Worm (Caenorhabditis elegans) whole organism, young adult: Measurements from ENCODE around the gene ZK596.3.

ENCODE experiments used
- B0261.1 ChIP-seq: sonication (generic microtip); optimal IDR thresholded peaks from 2 replicates; lab custom pipeline; 2016; ENCODE audit warnings: mild to moderate bottlenecking, missing genetic modification characterization, moderate library complexity, missing compliant biosample characterization
- C06A6.2 ChIP-seq: fragments of 200-800 bp; sonication (Bioruptor generic); conservative IDR thresholded peaks from 2 replicates; pipeline ENCODE4 v1.3.6; 2022; ENCODE audit warnings: missing genetic modification characterization, missing compliant biosample characterization
- F52B5.7 ChIP-seq: sonication (generic microtip); optimal IDR thresholded peaks from 2 replicates; lab custom pipeline; 2016; ENCODE audit warnings: mild to moderate bottlenecking, missing genetic modification characterization, missing compliant biosample characterization
- F55B11.4 ChIP-seq: sonication (generic microtip); optimal IDR thresholded peaks from 2 replicates; lab custom pipeline; 2016; ENCODE audit warnings: missing compliant biosample characterization, missing genetic modification characterization, borderline replicate concordance; ENCODE audit not compliant: insufficient read depth
- F57A8.1 ChIP-seq: fragments of 200-800 bp; sonication (Bioruptor generic); optimal IDR thresholded peaks from 2 replicates; lab custom pipeline; 2018; ENCODE audit warnings: mild to moderate bottlenecking, missing genetic modification characterization, moderate library complexity, missing compliant biosample characterization
- F57C9.4 ChIP-seq: sonication (generic microtip); optimal IDR thresholded peaks from 2 replicates; lab custom pipeline; 2017; ENCODE audit warnings: mild to moderate bottlenecking, missing genetic modification characterization, missing compliant biosample characterization
- Y53F4B.3 ChIP-seq: fragments of 200-800 bp; sonication (Bioruptor generic); IDR thresholded peaks from 2 replicates; pipeline ENCODE4 v1.3.6; 2022; ENCODE audit warnings: missing genetic modification reagents, missing genetic modification characterization, missing compliant biosample characterization
- Y53G8AR.9 ChIP-seq: fragments of 200-800 bp; sonication (Bioruptor generic); conservative IDR thresholded peaks from 2 replicates; pipeline ENCODE4 v1.3.6; 2022; ENCODE audit warnings: missing genetic modification reagents, missing genetic modification characterization, missing compliant biosample characterization
- Y56A3A.18 ChIP-seq: fragments of 200-800 bp; sonication (Bioruptor generic); IDR thresholded peaks from 2 replicates; pipeline ENCODE4 v1.3.6; 2022; ENCODE audit warnings: missing genetic modification reagents, missing genetic modification characterization, missing compliant biosample characterization
- Y67H2A.10 ChIP-seq: fragments of 200-800 bp; sonication (Bioruptor generic); conservative IDR thresholded peaks from 2 replicates; pipeline ENCODE4 v1.3.6; 2022; ENCODE audit warnings: missing genetic modification reagents, missing genetic modification characterization, missing compliant biosample characterization
- Y79H2A.3 ChIP-seq: fragments of 200-800 bp; sonication (Bioruptor generic); conservative IDR thresholded peaks from 2 replicates; pipeline ENCODE4 v1.3.6; 2022; ENCODE audit warnings: missing genetic modification reagents, missing genetic modification characterization, missing compliant biosample characterization
- akir-1 ChIP-seq: fragments of 200-800 bp; sonication (Bioruptor generic); optimal IDR thresholded peaks from 2 replicates; lab custom pipeline; 2018; ENCODE audit warnings: mild to moderate bottlenecking, missing genetic modification characterization, moderate library complexity, missing compliant biosample characterization
- aptf-3 ChIP-seq: fragments of 200-800 bp; sonication (Bioruptor generic); IDR thresholded peaks from 2 replicates; pipeline ENCODE4 v1.3.6; 2022; ENCODE audit warnings: missing genetic modification characterization, missing compliant biosample characterization
- atf-7 ChIP-seq: sonication (generic microtip); optimal IDR thresholded peaks from 2 replicates; lab custom pipeline; 2017; ENCODE audit warnings: mild to moderate bottlenecking, missing genetic modification characterization, missing compliant biosample characterization
- athp-1 ChIP-seq: sonication (generic microtip); optimal IDR thresholded peaks from 2 replicates; lab custom pipeline; 2017; ENCODE audit warnings: mild to moderate bottlenecking, missing genetic modification characterization, missing compliant biosample characterization
- attf-3 ChIP-seq: fragments of 200-800 bp; sonication (Bioruptor generic); conservative IDR thresholded peaks from 2 replicates; pipeline ENCODE4 v1.3.6; 2022; ENCODE audit warnings: missing genetic modification reagents, missing genetic modification characterization, missing compliant biosample characterization
- bed-1 ChIP-seq: fragments of 200-800 bp; sonication (Bioruptor generic); IDR thresholded peaks from 2 replicates; pipeline ENCODE4 v1.3.6; 2022; ENCODE audit warnings: missing genetic modification reagents, missing genetic modification characterization, missing compliant biosample characterization
- ceh-27 ChIP-seq: fragments of 200-800 bp; sonication (Bioruptor generic); optimal IDR thresholded peaks from 2 replicates; lab custom pipeline; 2018; ENCODE audit warnings: mild to moderate bottlenecking, missing genetic modification characterization, moderate library complexity, missing compliant biosample characterization
- ceh-79 ChIP-seq: sonication (generic microtip); optimal IDR thresholded peaks from 2 replicates; lab custom pipeline; 2017; ENCODE audit warnings: mild to moderate bottlenecking, missing genetic modification characterization, missing compliant biosample characterization
- die-1 ChIP-seq: sonication (generic microtip); optimal IDR thresholded peaks from 2 replicates; lab custom pipeline; 2016; ENCODE audit warnings: missing genotype, mild to moderate bottlenecking, missing genetic modification characterization, missing compliant biosample characterization
- dox-1 ChIP-seq: fragments of 200-800 bp; sonication (Bioruptor generic); IDR thresholded peaks from 2 replicates; pipeline ENCODE4 v1.3.6; 2022; ENCODE audit warnings: missing genetic modification reagents, missing genetic modification characterization, missing compliant biosample characterization
- dpl-1 ChIP-seq: fragments of 150-350 bp; optimal IDR thresholded peaks from 2 replicates; lab custom pipeline; 2014; ENCODE audit warnings: missing biosample characterization, missing genetic modification reagents, missing genetic modification characterization
- efl-1 ChIP-seq: fragments of 150-350 bp; optimal IDR thresholded peaks from 2 replicates; lab custom pipeline; 2014; ENCODE audit warnings: missing biosample characterization, missing genetic modification reagents, missing genetic modification characterization
- egl-18 ChIP-seq: fragments of 200-800 bp; sonication (Bioruptor generic); IDR thresholded peaks from 2 replicates; pipeline ENCODE4 v1.3.6; 2022; ENCODE audit warnings: missing genetic modification reagents, missing genetic modification characterization, missing compliant biosample characterization
- egl-44 ChIP-seq: fragments of 200-800 bp; sonication (Bioruptor generic); IDR thresholded peaks from 2 replicates; pipeline ENCODE4 v1.3.6; 2022; ENCODE audit warnings: missing genetic modification reagents, missing genetic modification characterization, missing compliant biosample characterization
- egrh-3 ChIP-seq: fragments of 200-800 bp; sonication (Bioruptor generic); IDR thresholded peaks from 2 replicates; pipeline ENCODE4 v1.3.6; 2022; ENCODE audit warnings: missing genetic modification reagents, missing genetic modification characterization, missing compliant biosample characterization
- ekl-4 ChIP-seq: fragments of 200-800 bp; sonication (Bioruptor generic); IDR thresholded peaks from 2 replicates; pipeline ENCODE4 v1.3.6; 2022; ENCODE audit warnings: missing genetic modification reagents, missing genetic modification characterization, missing compliant biosample characterization
- ets-4 ChIP-seq: fragments of 200-800 bp; sonication (Bioruptor generic); optimal IDR thresholded peaks from 2 replicates; lab custom pipeline; 2018; ENCODE audit warnings: mild to moderate bottlenecking, missing genetic modification characterization, missing compliant biosample characterization
- fkh-3 ChIP-seq: sonication (generic microtip); optimal IDR thresholded peaks from 2 replicates; lab custom pipeline; 2016; ENCODE audit warnings: mild to moderate bottlenecking, missing genetic modification characterization, missing compliant biosample characterization
- him-1 ChIP-seq: sonication (generic microtip); optimal IDR thresholded peaks from 2 replicates; lab custom pipeline; 2016; ENCODE audit warnings: missing genotype, missing genetic modification reagents, missing genetic modification characterization, missing compliant biosample characterization
- hmg-20 ChIP-seq: fragments of 200-800 bp; sonication (Bioruptor generic); IDR thresholded peaks from 2 replicates; pipeline ENCODE4 v1.3.6; 2022; ENCODE audit warnings: missing genetic modification reagents, missing genetic modification characterization, missing compliant biosample characterization
- hrde-1 ChIP-seq: sonication (generic microtip); optimal IDR thresholded peaks from 2 replicates; lab custom pipeline; 2016; ENCODE audit warnings: missing genetic modification characterization, mild to moderate bottlenecking, missing compliant biosample characterization, moderate library complexity, missing genotype, missing genetic modification reagents, borderline replicate concordance
- lag-1 ChIP-seq: fragments of 200-800 bp; sonication (Bioruptor generic); IDR thresholded peaks from 2 replicates; pipeline ENCODE4 v1.3.6; 2022; ENCODE audit warnings: missing genetic modification reagents, missing genetic modification characterization, missing compliant biosample characterization
- let-607 ChIP-seq, 2 experiments: fragments of 200-800 bp in 1 of 2; sonication (Bioruptor generic) in 1 of 2; sonication (generic microtip) in 1 of 2; optimal IDR thresholded peaks; 2 replicates each; lab custom pipeline; 2016 to 2018; ENCODE audit warnings: mild to moderate bottlenecking in 2 of 2, missing compliant biosample characterization in 2 of 2, missing genetic modification characterization in 2 of 2, moderate library complexity in 2 of 2, missing genotype in 1 of 2
- lin-40 ChIP-seq: sonication (generic microtip); optimal IDR thresholded peaks from 2 replicates; lab custom pipeline; 2016; ENCODE audit warnings: missing genetic modification characterization, mild to moderate bottlenecking, missing compliant biosample characterization, missing genotype, missing genetic modification reagents
- madf-10 ChIP-seq: sonication (generic microtip); optimal IDR thresholded peaks from 2 replicates; lab custom pipeline; 2016; ENCODE audit warnings: mild to moderate bottlenecking, missing genetic modification characterization, missing compliant biosample characterization
- madf-6 ChIP-seq: fragments of 200-800 bp; sonication (Bioruptor generic); IDR thresholded peaks from 2 replicates; pipeline ENCODE4 v1.3.6; 2022; ENCODE audit warnings: missing genetic modification reagents, missing genetic modification characterization, missing compliant biosample characterization
- madf-8 ChIP-seq: fragments of 200-800 bp; sonication (Bioruptor generic); conservative IDR thresholded peaks from 2 replicates; pipeline ENCODE4 v1.3.6; 2022; ENCODE audit warnings: missing genetic modification reagents, missing genetic modification characterization, missing compliant biosample characterization
- mel-28 ChIP-seq: sonication (generic microtip); optimal IDR thresholded peaks from 2 replicates; lab custom pipeline; 2016; ENCODE audit warnings: borderline replicate concordance, mild to moderate bottlenecking, missing genetic modification characterization, missing compliant biosample characterization
- nfya-2 ChIP-seq: fragments of 200-800 bp; sonication (Bioruptor generic); IDR thresholded peaks from 2 replicates; pipeline ENCODE4 v1.3.6; 2022; ENCODE audit warnings: missing genetic modification reagents, missing genetic modification characterization, missing compliant biosample characterization
- repo-1 ChIP-seq: sonication (generic microtip); optimal IDR thresholded peaks from 2 replicates; lab custom pipeline; 2017; ENCODE audit warnings: mild to moderate bottlenecking, missing genetic modification characterization, missing compliant biosample characterization
- tlf-1 ChIP-seq: fragments of 200-800 bp; sonication (Bioruptor generic); optimal IDR thresholded peaks from 2 replicates; lab custom pipeline; 2018; ENCODE audit warnings: mild to moderate bottlenecking, missing genetic modification characterization, missing compliant biosample characterization
- unc-130 ChIP-seq: sonication (generic microtip); optimal IDR thresholded peaks from 2 replicates; lab custom pipeline; 2016; ENCODE audit warnings: missing genetic modification reagents, missing genetic modification characterization, missing compliant biosample characterization
- xnd-1 ChIP-seq: sonication (generic microtip); optimal IDR thresholded peaks from 2 replicates; lab custom pipeline; 2016; ENCODE audit warnings: missing genotype, missing genetic modification reagents, missing genetic modification characterization, missing compliant biosample characterization
- zim-3 ChIP-seq: sonication (generic microtip); optimal IDR thresholded peaks from 2 replicates; lab custom pipeline; 2017; ENCODE audit warnings: mild to moderate bottlenecking, missing genetic modification characterization, moderate library complexity, missing compliant biosample characterization
- ztf-18 ChIP-seq: sonication (generic microtip); optimal IDR thresholded peaks from 2 replicates; lab custom pipeline; 2016; ENCODE audit warnings: missing genotype, mild to moderate bottlenecking, missing genetic modification characterization, missing compliant biosample characterization
- ztf-3 ChIP-seq: fragments of 200-800 bp; sonication (Bioruptor generic); optimal IDR thresholded peaks from 2 replicates; lab custom pipeline; 2018; ENCODE audit warnings: mild to moderate bottlenecking, missing genetic modification characterization, missing compliant biosample characterization

ZK596.3 gene

ce11 chrIV:10933777-10934546 lies 29.8 kb upstream of the ZK596.3 start (continued):
- TF ChIP-seq ceh-27 (GFP tag; lab: Kevin White, UChicago) (no peak), F57A8.1 (GFP tag; lab: Kevin White, UChicago) (no peak), let-607 (tag; optimal IDR thresholded peaks at IDR 0.05; lab: Kevin White, UChicago) (peak in 1 of 2 experiments; percentile 56), F55B11.4 (tag; lab: Kevin White, UChicago) (no peak), C06A6.2 (GFP tag; lab: Robert Waterston, UW) (0 out of 2 replicates have a peak, but pooled peaks have one; percentile 40), akir-1 (no peak), egl-18 (GFP tag; lab: Robert Waterston, UW) (no peak), nfya-2 (GFP tag; lab: Robert Waterston, UW) (no peak), madf-6 (GFP tag; lab: Robert Waterston, UW) (peak; percentile 41), unc-130 (GFP tag; lab: Kevin White, UChicago) (peak; percentile 14), madf-8 (GFP tag; lab: Robert Waterston, UW) (no peak), ztf-3 (GFP tag; lab: Kevin White, UChicago) (no peak), mel-28 (tag; lab: Kevin White, UChicago) (peak; percentile 16), die-1 (tag; lab: Kevin White, UChicago) (peak; percentile 42), Y79H2A.3 (peak; percentile 65), fkh-3 (tag; lab: Kevin White, UChicago) (peak; percentile 35), ceh-79 (peak; percentile 71), F57C9.4 (tag; lab: Kevin White, UChicago) (peak; percentile 5), repo-1 (tag; lab: Kevin White, UChicago) (peak; percentile 94), bed-1 (0 out of 2 replicates have a peak, but pooled peaks have one; percentile 19), B0261.1 (peak; percentile 3), zim-3 (tag; lab: Kevin White, UChicago) (peak; percentile 81), efl-1 (GFP tag; lab: Kevin White, UChicago) (no peak), ets-4 (GFP tag; lab: Kevin White, UChicago) (peak; percentile 14), Y53G8AR.9 (GFP tag; lab: Robert Waterston, UW) (peak; percentile 91), egl-44 (GFP tag; lab: Robert Waterston, UW) (peak; percentile 40; the same call in 1 of the 2 replicates), xnd-1 (no peak), aptf-3 (no peak; the same call in 1 of the 2 replicates), ekl-4 (peak; percentile 46; the same call in 1 of the 2 replicates), dox-1 (GFP tag; lab: Robert Waterston, UW) (peak; percentile 21; the same call in 1 of the 2 replicates), ztf-18 (no peak), lag-1 (GFP tag; lab: Robert Waterston, UW) (0 out of 2 replicates have a peak, but pooled peaks have one; percentile 57), dpl-1 (GFP tag; lab: Kevin White, UChicago) (no peak), hmg-20 (peak; percentile 52; the same call in 1 of the 2 replicates), him-1 (no peak), atf-7 (tag; lab: Kevin White, UChicago) (peak; percentile 70), Y67H2A.10 (GFP tag; lab: Robert Waterston, UW) (0 out of 2 replicates have a peak, but pooled peaks have one; percentile 27), athp-1 (tag; lab: Kevin White, UChicago) (peak; percentile 90), F52B5.7 (peak; percentile 86), Y56A3A.18 (GFP tag; lab: Robert Waterston, UW) (peak; percentile 90), hrde-1 (tag; lab: Kevin White, UChicago) (peak; percentile 49), attf-3 (GFP tag; lab: Robert Waterston, UW) (no peak), lin-40 (tag; lab: Kevin White, UChicago) (peak; percentile 6), egrh-3 (no peak), tlf-1 (peak; percentile 83), Y53F4B.3 (no peak), madf-10 (tag; lab: Kevin White, UChicago) (peak; percentile 6)
